Fruit fly (Drosophila melanogaster): ENCODE data around the gene CG43136.

Gene CG43136

dm6 chrX:5815720-5816119 is 37.8 kb upstream of the CG43136 start, which contains the start of gene AgmNAT:
AgmNAT (minus strand) TSS chrX:5815820.
- TF ChIP-seq Eip78C (GFP tag) = peak; percentile 12
- no peak for TF ChIP-seq svp (GFP tag)

- no peak for TF ChIP-seq spab (GFP tag; optimal IDR thresholded peaks at IDR 0.05)
- no peak for TF ChIP-seq CG11762 (GFP tag; optimal IDR thresholded peaks at IDR 0.05; ENCODE audit: insufficient read depth)
- no peak for TF ChIP-seq CG7368 (GFP tag; optimal IDR thresholded peaks at IDR 0.05)
- TF ChIP-seq CG8119 (GFP tag; IDR thresholded peaks at IDR 0.05) = no peak
- TF ChIP-seq Hr38 (GFP tag; optimal IDR thresholded peaks at IDR 0.05) = no peak
- no peak for TF ChIP-seq cyc (GFP tag; optimal IDR thresholded peaks at IDR 0.05)
- TF ChIP-seq eg (GFP tag; IDR thresholded peaks at IDR 0.05) = no peak
- no peak for TF ChIP-seq CG15336 (GFP tag; IDR thresholded peaks at IDR 0.05)
- TF ChIP-seq fd85E (GFP tag; optimal IDR thresholded peaks at IDR 0.05) = no peak
These were observed 36.4 kb upstream of the CG43136 start for dm6 chrX:5817191-5817590.

- no peak for TF ChIP-seq pdm3 (GFP tag; optimal IDR thresholded peaks at IDR 0.05)
- TF ChIP-seq CG11902 (GFP tag; optimal IDR thresholded peaks at IDR 0.05) = no peak
- no peak for TF ChIP-seq net (GFP tag; optimal IDR thresholded peaks at IDR 0.05)
- TF ChIP-seq CG11762 (GFP tag; optimal IDR thresholded peaks at IDR 0.05; ENCODE audit: insufficient read depth) = no peak
- TF ChIP-seq cyc (GFP tag; optimal IDR thresholded peaks at IDR 0.05) = no peak
- TF ChIP-seq fd85E (GFP tag; optimal IDR thresholded peaks at IDR 0.05) = no peak
- no peak for TF ChIP-seq fkh (GFP tag; optimal IDR thresholded peaks at IDR 0.05)
- no peak for TF ChIP-seq acj6 (GFP tag; optimal IDR thresholded peaks at IDR 0.05)
- no peak for TF ChIP-seq CG7368 (GFP tag; optimal IDR thresholded peaks at IDR 0.05)
- no peak for TF ChIP-seq CG3919 (GFP tag; optimal IDR thresholded peaks at IDR 0.05)
- TF ChIP-seq CG8632 (GFP tag; optimal IDR thresholded peaks at IDR 0.05) = no peak
- TF ChIP-seq Hr38 (GFP tag; optimal IDR thresholded peaks at IDR 0.05) = no peak
- TF ChIP-seq esn (GFP tag; optimal IDR thresholded peaks at IDR 0.05) = no peak
- TF ChIP-seq Smox (GFP tag; optimal IDR thresholded peaks at IDR 0.05) = no peak
- TF ChIP-seq CG6276 (GFP tag; optimal IDR thresholded peaks at IDR 0.05) = no peak
- TF ChIP-seq Met (GFP tag; optimal IDR thresholded peaks at IDR 0.05) = no peak
- TF ChIP-seq CG4318 (GFP tag; optimal IDR thresholded peaks at IDR 0.05) = no peak
- TF ChIP-seq CG16779 (tag; optimal IDR thresholded peaks at IDR 0.05) = no peak
These were observed 35.1 kb upstream of the CG43136 start, which contains the start of gene CG15765 for dm6 chrX:5818428-5818827. CG15765 (plus strand) TSS chrX:5818559.

dm6 chrX:5819972-5820371 is 33.6 kb upstream of the CG43136 start:
- TF ChIP-seq Eip78C (GFP tag) (peak; percentile 7), topi (GFP tag; optimal IDR thresholded peaks at IDR 0.05) (peak; percentile 4), lz (GFP tag; optimal IDR thresholded peaks at IDR 0.05) (peak; percentile 18), CG31627 (GFP tag; optimal IDR thresholded peaks at IDR 0.05) (peak; percentile 5), Sox102F (GFP tag; optimal IDR thresholded peaks at IDR 0.05) (no peak), cyc (GFP tag; optimal IDR thresholded peaks at IDR 0.05) (peak; percentile 36), svp (GFP tag) (peak; percentile 62), CG34406 (GFP tag; optimal IDR thresholded peaks at IDR 0.05) (no peak), dac (GFP tag; optimal IDR thresholded peaks at IDR 0.05) (no peak), CG11294 (GFP tag; IDR thresholded peaks at IDR 0.05) (no peak), CG6163 (GFP tag; IDR thresholded peaks at IDR 0.05) (0 out of 3 replicates have a peak, but pooled peaks have one; percentile 44), Met (GFP tag; optimal IDR thresholded peaks at IDR 0.05) (peak; percentile 27), Hr4 (GFP tag; optimal IDR thresholded peaks at IDR 0.05) (no peak), Smox (GFP tag; optimal IDR thresholded peaks at IDR 0.05) (peak; percentile 8)

dm6 chrX:5839737-5840136 is 13.8 kb upstream of the CG43136 start:
- TF ChIP-seq achi (GFP tag; optimal IDR thresholded peaks at IDR 0.05) (no peak), eg (GFP tag; IDR thresholded peaks at IDR 0.05) (no peak), svp (GFP tag) (no peak), Ets96B (tag; optimal IDR thresholded peaks at IDR 0.05) (no peak), Hr39 (GFP tag; optimal IDR thresholded peaks at IDR 0.05) (no peak), CG8632 (GFP tag; optimal IDR thresholded peaks at IDR 0.05) (no peak), dac (GFP tag; optimal IDR thresholded peaks at IDR 0.05) (no peak), net (GFP tag; optimal IDR thresholded peaks at IDR 0.05) (no peak), Blimp-1 (GFP tag; optimal IDR thresholded peaks at IDR 0.05) (no peak), Smox (GFP tag; optimal IDR thresholded peaks at IDR 0.05) (no peak), CG8319 (GFP tag; optimal IDR thresholded peaks at IDR 0.05) (no peak), CG11294 (GFP tag; IDR thresholded peaks at IDR 0.05) (no peak), CG6792 (GFP tag; optimal IDR thresholded peaks at IDR 0.05) (no peak), CG15336 (GFP tag; IDR thresholded peaks at IDR 0.05) (no peak), CG7368 (GFP tag; optimal IDR thresholded peaks at IDR 0.05) (no peak), Ets21C (GFP tag; optimal IDR thresholded peaks at IDR 0.05) (no peak)

All from whole organism, prepupa.